Fruit fly (Drosophila melanogaster) whole organism, embryonic: ENCODE data around the gene dhd.

Experiments used
- CG2678 ChIP-seq: fragments of 200-800 bp; sonication (Bioruptor generic); optimal IDR thresholded peaks from 3 replicates; lab custom pipeline; 2019; ENCODE audit warnings: missing biosample characterization, mild to moderate bottlenecking, missing genetic modification characterization, moderate library complexity
- Fer1 ChIP-seq: fragments of 200-800 bp; sonication (Bioruptor generic); optimal IDR thresholded peaks from 2 replicates; lab custom pipeline; 2017; ENCODE audit warnings: missing biosample characterization, mild to moderate bottlenecking, missing genetic modification characterization
- Hr3 ChIP-seq: fragments of 200-800 bp; sonication (Bioruptor generic); optimal IDR thresholded peaks from 3 replicates; lab custom pipeline; 2016; ENCODE audit warnings: missing biosample characterization, missing genetic modification characterization
- Jarid2 ChIP-seq: fragments of 200-800 bp; sonication (Bioruptor generic); optimal IDR thresholded peaks from 3 replicates; lab custom pipeline; 2017; ENCODE audit warnings: mild to moderate bottlenecking, missing biosample characterization, missing genetic modification reagents, missing genetic modification characterization
- Rx ChIP-seq: fragments of 200-800 bp; sonication (Bioruptor generic); IDR thresholded peaks from 2 replicates; pipeline ENCODE4 v1.3.6; 2022; ENCODE audit warnings: missing biosample characterization, missing genetic modification characterization
- dysf ChIP-seq: fragments of 200-800 bp; sonication (Bioruptor generic); IDR thresholded peaks from 3 replicates; pipeline ENCODE4 v1.3.6; 2022; ENCODE audit warnings: missing biosample characterization, missing genetic modification characterization

DNA sequence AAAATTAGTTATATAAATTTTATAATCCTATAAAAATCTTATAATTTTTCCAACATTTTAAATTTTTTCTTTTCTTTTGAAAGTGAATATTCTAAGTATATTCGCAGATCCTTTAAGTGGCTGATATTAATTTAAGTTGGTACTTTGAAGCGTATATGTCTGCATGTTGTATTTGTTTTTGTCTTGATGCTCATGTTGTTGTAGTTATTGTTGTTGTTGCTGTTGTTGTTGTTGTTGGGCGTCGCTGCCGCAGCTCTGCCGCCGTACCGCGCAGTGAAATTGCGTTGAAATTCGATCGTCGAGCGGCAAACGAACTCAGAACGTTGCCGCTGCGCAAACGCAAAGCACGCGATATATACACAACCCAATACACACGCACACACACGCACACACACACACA is 16.2 kb upstream of the dhd start, which contains the start of gene CG42749:
- TF ChIP-seq Fer1 (GFP tag; lab: Kevin White, UChicago) (no peak), Hr3 (GFP tag; lab: Kevin White, UChicago) (no peak), dysf (no peak), Jarid2 (no peak), CG2678 (tag; lab: Kevin White, UChicago) (no peak), Rx (no peak)
